Fruit fly (Drosophila melanogaster): ENCODE measurements around the gene RpS5a.

Gene RpS5a

dm6 chrX:17187495-17187894 lies 39.4 kb upstream of the RpS5a start (continued):
- TF ChIP-seq fd102C (GFP tag; optimal IDR thresholded peaks at IDR 0.05), result no peak
- peak; percentile 27 for TF ChIP-seq CG10209 (GFP tag; optimal IDR thresholded peaks at IDR 0.05)
- TF ChIP-seq sob (GFP tag; IDR thresholded peaks at IDR 0.05), result no peak
- no peak for TF ChIP-seq CG32532 (GFP tag; IDR thresholded peaks at IDR 0.05)
- peak; percentile 20 for TF ChIP-seq CoRest (tag; optimal IDR thresholded peaks at IDR 0.05)
- no peak for TF ChIP-seq CG10267 (tag; optimal IDR thresholded peaks at IDR 0.05)
- TF ChIP-seq H15 (GFP tag; IDR thresholded peaks at IDR 0.05), result no peak
- TF ChIP-seq croc (GFP tag; conservative IDR thresholded peaks at IDR 0.05), result no peak
- no peak for TF ChIP-seq bowl (GFP tag; IDR thresholded peaks at IDR 0.05)
- TF ChIP-seq vnd (GFP tag; IDR thresholded peaks at IDR 0.05; ENCODE audit: partially characterized antibody), result no peak
- no peak for TF ChIP-seq CG1233 (GFP tag; optimal IDR thresholded peaks at IDR 0.05)
- no peak for TF ChIP-seq Hand (GFP tag; optimal IDR thresholded peaks at IDR 0.05)
- no peak for TF ChIP-seq Dad (GFP tag; optimal IDR thresholded peaks at IDR 0.05)
- no peak for TF ChIP-seq BEAF-32 (GFP tag; optimal IDR thresholded peaks at IDR 0.05)
- peak; percentile 31 for TF ChIP-seq Blimp-1 (GFP tag; optimal IDR thresholded peaks at IDR 0.05)
- TF ChIP-seq CG18262 (tag; optimal IDR thresholded peaks at IDR 0.05), result peak; percentile 17
- no peak for TF ChIP-seq CG4854 (GFP tag; optimal IDR thresholded peaks at IDR 0.05)
- TF ChIP-seq fru (optimal IDR thresholded peaks at IDR 0.05), result no peak
- TF ChIP-seq toy (GFP tag; IDR thresholded peaks at IDR 0.05), result no peak
- no peak for TF ChIP-seq CG42726 (GFP tag; IDR thresholded peaks at IDR 0.05; ENCODE audit: partially characterized antibody)
- no peak for TF ChIP-seq Eip74EF (GFP tag; optimal IDR thresholded peaks at IDR 0.05)
- TF ChIP-seq CG11695 (GFP tag; IDR thresholded peaks at IDR 0.05), result 0 out of 3 replicates have a peak, but pooled peaks have one; percentile 40
- TF ChIP-seq sima (GFP tag; optimal IDR thresholded peaks at IDR 0.05), result no peak
- TF ChIP-seq Scr (GFP tag; IDR thresholded peaks at IDR 0.05; ENCODE audit: partially characterized antibody), result no peak
- no peak for TF ChIP-seq Kr (GFP tag; optimal IDR thresholded peaks at IDR 0.05)
- 0 out of 2 replicates have a peak, but pooled peaks have one; percentile 12 for TF ChIP-seq E2f2 (GFP tag; IDR thresholded peaks at IDR 0.05)
- TF ChIP-seq luna (GFP tag; optimal IDR thresholded peaks at IDR 0.05), result no peak
- TF ChIP-seq Med (GFP tag), result peak; percentile 10
- TF ChIP-seq hbn (GFP tag; IDR thresholded peaks at IDR 0.05; ENCODE audit: partially characterized antibody), result no peak
- TF ChIP-seq Hr51 (GFP tag; optimal IDR thresholded peaks at IDR 0.05), result peak in 1 of 2 experiments; percentile 50
- peak; percentile 50; the same call in 1 of the 2 replicates for TF ChIP-seq Xrp1 (GFP tag; IDR thresholded peaks at IDR 0.05)
- TF ChIP-seq Atf6 (GFP tag; IDR thresholded peaks at IDR 0.05), result no peak
- no peak for TF ChIP-seq aop (GFP tag; IDR thresholded peaks at IDR 0.05)
- no peak for TF ChIP-seq CG11696 (GFP tag; IDR thresholded peaks at IDR 0.05)
- no peak for TF ChIP-seq p53 (GFP tag; optimal IDR thresholded peaks at IDR 0.05)
- TF ChIP-seq Spps (tag; optimal IDR thresholded peaks at IDR 0.05), result no peak
- no peak for TF ChIP-seq eve (GFP tag; optimal IDR thresholded peaks at IDR 0.05)
- TF ChIP-seq Mrtf (GFP tag; IDR thresholded peaks at IDR 0.05), result no peak
- no peak for TF ChIP-seq bab2 (GFP tag; optimal IDR thresholded peaks at IDR 0.05)
- peak; percentile 57 for TF ChIP-seq gem (tag; optimal IDR thresholded peaks at IDR 0.05)
- no peak for TF ChIP-seq pb (GFP tag; optimal IDR thresholded peaks at IDR 0.05)
- TF ChIP-seq sd (tag; optimal IDR thresholded peaks at IDR 0.05), result no peak
- TF ChIP-seq CG6272 (GFP tag; IDR thresholded peaks at IDR 0.05), result no peak
- no peak for TF ChIP-seq CG32772 (GFP tag; IDR thresholded peaks at IDR 0.05)
- no peak for TF ChIP-seq CG1602 (GFP tag; optimal IDR thresholded peaks at IDR 0.05)
- TF ChIP-seq ap (GFP tag; IDR thresholded peaks at IDR 0.05), result no peak; the same call in 1 of the 2 replicates
- no peak for TF ChIP-seq CG11085 (GFP tag; IDR thresholded peaks at IDR 0.05)
- no peak for TF ChIP-seq slou (GFP tag; optimal IDR thresholded peaks at IDR 0.05)
- no peak for TF ChIP-seq pho (GFP tag; optimal IDR thresholded peaks at IDR 0.05)
- no peak for TF ChIP-seq peb (GFP tag; IDR thresholded peaks at IDR 0.05)
- no peak for TF ChIP-seq CG7556 (GFP tag; optimal IDR thresholded peaks at IDR 0.05)
- TF ChIP-seq CG11247 (GFP tag; IDR thresholded peaks at IDR 0.05), result no peak

All from whole organism, embryonic.